4 worm cellular contexts compared by ENCODE assay signal in the genomic region with DNA sequence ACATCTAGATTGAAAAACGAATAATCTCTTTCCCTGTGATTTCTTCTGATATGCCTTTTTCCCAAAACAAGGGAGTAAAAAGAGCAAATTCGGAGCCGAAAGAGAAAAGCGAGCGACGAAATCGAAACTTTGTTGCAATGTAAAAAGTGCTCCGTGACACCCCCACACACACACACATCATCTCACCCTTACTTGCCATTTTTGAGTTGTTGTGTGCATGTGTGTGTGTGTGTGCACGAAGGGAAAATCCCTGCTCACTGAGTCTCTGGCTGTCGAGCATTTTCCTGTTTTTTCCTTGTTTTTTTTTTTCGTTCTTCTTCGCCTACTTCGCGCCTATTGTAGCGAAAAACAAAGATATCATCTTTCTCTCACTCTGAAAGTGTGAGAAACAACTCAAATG.
A peak's percentile ranks its signal among the peaks of the same experiment; 100 is the strongest.
TF ChIP-seq lines count a peak whose summit lies in the region.

No protein-coding gene starts in this region.

TF ChIP-seq in whole organism, L1 larva, 84 proteins besides CTCF, POLR2A, EP300 and RAD21:
- TF ChIP-seq pax-3 (tag; optimal IDR thresholded peaks at IDR 0.05; lab: Kevin White, UChicago) (no peak), rnt-1 (tag; optimal IDR thresholded peaks at IDR 0.05; lab: Kevin White, UChicago) (no peak), elt-2 (tag; optimal IDR thresholded peaks at IDR 0.05; lab: Kevin White, UChicago) (no peak), sptf-1 (tag; optimal IDR thresholded peaks at IDR 0.05; lab: Kevin White, UChicago) (no peak), lin-14 (GFP tag; optimal IDR thresholded peaks at IDR 0.05; lab: Kevin White, UChicago) (peak; percentile 81), ceh-90 (tag; optimal IDR thresholded peaks at IDR 0.05; lab: Kevin White, UChicago) (no peak), lir-3 (tag; optimal IDR thresholded peaks at IDR 0.05; lab: Kevin White, UChicago; ENCODE audit: poor library complexity) (no peak), nhr-76 (tag; optimal IDR thresholded peaks at IDR 0.05; lab: Kevin White, UChicago) (no peak)
TF ChIP-seq in whole organism, L1 larva: peak in this region for 1.

TF ChIP-seq in whole organism, L2 larva, 48 proteins besides CTCF, POLR2A, EP300 and RAD21:
- TF ChIP-seq lin-39 (tag; optimal IDR thresholded peaks at IDR 0.05; lab: Kevin White, UChicago) (no peak), unc-39 (tag; optimal IDR thresholded peaks at IDR 0.05; lab: Kevin White, UChicago) (no peak), nhr-129 (tag; optimal IDR thresholded peaks at IDR 0.05; lab: Kevin White, UChicago) (peak; percentile 7), elt-3 (tag; optimal IDR thresholded peaks at IDR 0.05; lab: Kevin White, UChicago) (no peak), C34F6.9 (tag; optimal IDR thresholded peaks at IDR 0.05; lab: Kevin White, UChicago) (peak; percentile 5), sma-9 (GFP tag; optimal IDR thresholded peaks at IDR 0.05; lab: Kevin White, UChicago) (no peak), sma-9 (tag; optimal IDR thresholded peaks at IDR 0.05; lab: Kevin White, UChicago) (no peak), unc-55 (GFP tag; optimal IDR thresholded peaks at IDR 0.05; lab: Kevin White, UChicago) (peak; percentile 7)

TF ChIP-seq in whole organism, L3 larva, 47 proteins besides CTCF, POLR2A, EP300 and RAD21:
- no peak for TF ChIP-seq pqm-1 (tag; optimal IDR thresholded peaks at IDR 0.05; lab: Kevin White, UChicago)
- TF ChIP-seq ztf-11 (tag; optimal IDR thresholded peaks at IDR 0.05; lab: Kevin White, UChicago), result no peak
- TF ChIP-seq nhr-67 (tag; optimal IDR thresholded peaks at IDR 0.05; lab: Kevin White, UChicago), result no peak
- TF ChIP-seq zag-1 (tag; optimal IDR thresholded peaks at IDR 0.05; lab: Kevin White, UChicago), result no peak
- no peak for TF ChIP-seq ZK546.5 (tag; optimal IDR thresholded peaks at IDR 0.05; lab: Kevin White, UChicago)
- TF ChIP-seq ceh-28 (tag; optimal IDR thresholded peaks at IDR 0.05; lab: Kevin White, UChicago), result no peak
- no peak for TF ChIP-seq R02D3.7 (tag; optimal IDR thresholded peaks at IDR 0.05; lab: Kevin White, UChicago)
- peak; percentile 39 for TF ChIP-seq lin-39 (tag; optimal IDR thresholded peaks at IDR 0.05; lab: Kevin White, UChicago)
- TF ChIP-seq elt-1 (tag; optimal IDR thresholded peaks at IDR 0.05; lab: Kevin White, UChicago), result no peak
- TF ChIP-seq fkh-10 (GFP tag; optimal IDR thresholded peaks at IDR 0.05; lab: Kevin White, UChicago), result no peak
- TF ChIP-seq sea-2 (GFP tag; optimal IDR thresholded peaks at IDR 0.05; lab: Kevin White, UChicago), result no peak
- peak; percentile 16 for TF ChIP-seq hmg-11 (tag; optimal IDR thresholded peaks at IDR 0.05; lab: Kevin White, UChicago)
- no peak for TF ChIP-seq skn-1 (tag; optimal IDR thresholded peaks at IDR 0.05; lab: Kevin White, UChicago)
- TF ChIP-seq elt-3 (tag; optimal IDR thresholded peaks at IDR 0.05; lab: Kevin White, UChicago), result no peak
- peak; percentile 7 for TF ChIP-seq nfya-1 (tag; optimal IDR thresholded peaks at IDR 0.05; lab: Kevin White, UChicago; ENCODE audit: insufficient read depth)
- TF ChIP-seq nhr-23 (tag; optimal IDR thresholded peaks at IDR 0.05; lab: Kevin White, UChicago), result no peak
- no peak for TF ChIP-seq lin-15B (tag; optimal IDR thresholded peaks at IDR 0.05; lab: Kevin White, UChicago)

TF ChIP-seq in whole organism, L4 larva, 104 proteins besides CTCF, POLR2A, EP300 and RAD21:
- TF ChIP-seq gei-8 (GFP tag; optimal IDR thresholded peaks at IDR 0.05; lab: Kevin White, UChicago) (no peak), unc-62 (GFP tag; optimal IDR thresholded peaks at IDR 0.05 in 1 of 2; lab: Kevin White, UChicago) (peak in 1 of 2 experiments; percentile 19), unc-62 (tag; optimal IDR thresholded peaks at IDR 0.05; lab: Kevin White, UChicago) (no peak), tag-97 (GFP tag; IDR thresholded peaks at IDR 0.05; lab: Robert Waterston, UW) (no peak), pqm-1 (tag; optimal IDR thresholded peaks at IDR 0.05; lab: Kevin White, UChicago) (no peak), rbr-2 (tag; optimal IDR thresholded peaks at IDR 0.05; lab: Kevin White, UChicago) (peak; percentile 1), ceh-62 (tag; optimal IDR thresholded peaks at IDR 0.05; lab: Kevin White, UChicago) (no peak), lsy-2 (tag; optimal IDR thresholded peaks at IDR 0.05; lab: Kevin White, UChicago) (peak in 1 of 2 experiments; percentile 11), mes-2 (tag; optimal IDR thresholded peaks at IDR 0.05; lab: Kevin White, UChicago; ENCODE audit: poor library complexity, severe bottlenecking) (peak; percentile 7), hmg-1.1 (GFP tag; IDR thresholded peaks at IDR 0.05; lab: Robert Waterston, UW) (peak; percentile 57)
